Fruit fly (Drosophila melanogaster): Measurements from ENCODE around the gene Adhr.

- TF ChIP-seq abd-A (tag; optimal IDR thresholded peaks at IDR 0.05), result no peak
- no peak for TF ChIP-seq schlank (tag; optimal IDR thresholded peaks at IDR 0.05)
- TF ChIP-seq D19A (tag; optimal IDR thresholded peaks at IDR 0.05), result no peak
- TF ChIP-seq cad (GFP tag; optimal IDR thresholded peaks at IDR 0.05), result no peak
- TF ChIP-seq gt (GFP tag; IDR thresholded peaks at IDR 0.05), result no peak
- TF ChIP-seq crc (GFP tag; optimal IDR thresholded peaks at IDR 0.05), result no peak
Measured at dm6 chr2L:14664361-14664760, 49.0 kb downstream of the Adhr start.
